Worm (Caenorhabditis elegans) whole organism, late embryonic: ENCODE results near the gene tra-2.
A peak's percentile ranks its signal among the peaks of the same experiment; 100 is the strongest.

ENCODE experiments used
- C08G9.2 ChIP-seq: sonication (generic microtip); optimal IDR thresholded peaks from 2 replicates; lab custom pipeline; 2016; ENCODE audit warnings: mild to moderate bottlenecking, missing genetic modification characterization, moderate library complexity, missing compliant biosample characterization
- C38D4.7 ChIP-seq: fragments of 200-800 bp; sonication (Bioruptor generic); optimal IDR thresholded peaks from 2 replicates; lab custom pipeline; 2018; ENCODE audit warnings: mild to moderate bottlenecking, missing genetic modification characterization, moderate library complexity, missing compliant biosample characterization
- F13H6.1 ChIP-seq: sonication (generic microtip); optimal IDR thresholded peaks from 2 replicates; lab custom pipeline; 2016; ENCODE audit warnings: missing genetic modification characterization, missing compliant biosample characterization
- K09A11.1 ChIP-seq: sonication (generic microtip); optimal IDR thresholded peaks from 2 replicates; lab custom pipeline; 2017; ENCODE audit warnings: antibody characterized with exemption, mild to moderate bottlenecking, missing genetic modification characterization, missing compliant biosample characterization; ENCODE audit not compliant: insufficient read depth
- T23F11.4 ChIP-seq: fragments of 200-800 bp; sonication (Bioruptor generic); optimal IDR thresholded peaks from 2 replicates; lab custom pipeline; 2018; ENCODE audit warnings: mild to moderate bottlenecking, missing genetic modification characterization, missing compliant biosample characterization
- Y22D7AL.16 ChIP-seq: sonication (generic microtip); optimal IDR thresholded peaks from 2 replicates; lab custom pipeline; 2016; ENCODE audit warnings: missing genetic modification characterization, missing compliant biosample characterization
- ahr-1 ChIP-seq: sonication (generic microtip); optimal IDR thresholded peaks from 2 replicates; lab custom pipeline; 2016; ENCODE audit warnings: missing genetic modification characterization, missing compliant biosample characterization
- ama-1 ChIP-seq: fragments of 150-350 bp; optimal IDR thresholded peaks from 2 replicates; lab custom pipeline; 2014
- ceh-14 ChIP-seq: sonication (generic microtip); optimal IDR thresholded peaks from 2 replicates; lab custom pipeline; 2016; ENCODE audit warnings: missing genotype, missing genetic modification characterization, missing compliant biosample characterization
- ceh-19 ChIP-seq: fragments of 200-800 bp; sonication (Bioruptor generic); optimal IDR thresholded peaks from 2 replicates; lab custom pipeline; 2018; ENCODE audit warnings: mild to moderate bottlenecking, missing genetic modification characterization, missing compliant biosample characterization
- ceh-24 ChIP-seq: sonication (generic microtip); optimal IDR thresholded peaks from 2 replicates; lab custom pipeline; 2016; ENCODE audit warnings: mild to moderate bottlenecking, missing genetic modification characterization, missing compliant biosample characterization
- ceh-30 ChIP-seq: fragments of 150-350 bp; optimal IDR thresholded peaks from 2 replicates; lab custom pipeline; 2014; ENCODE audit warnings: missing biosample characterization, missing genetic modification characterization
- ceh-31 ChIP-seq: sonication (generic microtip); optimal IDR thresholded peaks from 2 replicates; lab custom pipeline; 2016; ENCODE audit warnings: missing genetic modification characterization, missing compliant biosample characterization
- ceh-34 ChIP-seq: sonication (generic microtip); optimal IDR thresholded peaks from 2 replicates; lab custom pipeline; 2016; ENCODE audit warnings: mild to moderate bottlenecking, missing genetic modification characterization, missing compliant biosample characterization
- ceh-48 ChIP-seq: sonication (generic microtip); optimal IDR thresholded peaks from 2 replicates; lab custom pipeline; 2016; ENCODE audit warnings: missing genetic modification characterization, inconsistent platforms, missing compliant biosample characterization
- ceh-9 ChIP-seq: sonication (generic microtip); optimal IDR thresholded peaks from 2 replicates; lab custom pipeline; 2016; ENCODE audit warnings: mild to moderate bottlenecking, missing genetic modification characterization, inconsistent platforms, missing compliant biosample characterization
- che-1 ChIP-seq: sonication (generic microtip); optimal IDR thresholded peaks from 2 replicates; lab custom pipeline; 2016; ENCODE audit warnings: mild to moderate bottlenecking, missing genetic modification characterization, missing compliant biosample characterization
- dve-1 ChIP-seq: sonication (generic microtip); optimal IDR thresholded peaks from 2 replicates; lab custom pipeline; 2017; ENCODE audit warnings: antibody characterized with exemption, mild to moderate bottlenecking, missing genetic modification characterization, missing compliant biosample characterization
- elt-4 ChIP-seq: sonication (generic microtip); optimal IDR thresholded peaks from 2 replicates; lab custom pipeline; 2016; ENCODE audit warnings: missing genetic modification characterization, missing compliant biosample characterization
- ets-4 ChIP-seq: sonication (generic microtip); optimal IDR thresholded peaks from 2 replicates; lab custom pipeline; 2016; ENCODE audit warnings: missing genetic modification characterization, missing compliant biosample characterization
- fax-1 ChIP-seq: sonication (generic microtip); optimal IDR thresholded peaks from 2 replicates; lab custom pipeline; 2016; ENCODE audit warnings: missing genotype, missing genetic modification characterization, missing compliant biosample characterization
- fkh-10 ChIP-seq: fragments of 150-350 bp; optimal IDR thresholded peaks from 2 replicates; lab custom pipeline; 2014; ENCODE audit warnings: missing biosample characterization, missing genetic modification reagents, missing genetic modification characterization
- fkh-6 ChIP-seq: sonication (generic microtip); optimal IDR thresholded peaks from 2 replicates; lab custom pipeline; 2016; ENCODE audit warnings: missing genetic modification characterization, missing compliant biosample characterization
- gmeb-2 ChIP-seq: sonication (generic microtip); optimal IDR thresholded peaks from 2 replicates; lab custom pipeline; 2016; ENCODE audit warnings: missing genetic modification characterization, inconsistent platforms, missing compliant biosample characterization
- hlh-13 ChIP-seq: fragments of 200-800 bp; sonication (Bioruptor generic); optimal IDR thresholded peaks from 2 replicates; lab custom pipeline; 2018; ENCODE audit warnings: mild to moderate bottlenecking, missing genetic modification characterization, missing compliant biosample characterization
- hlh-6 ChIP-seq: sonication (generic microtip); optimal IDR thresholded peaks from 2 replicates; lab custom pipeline; 2016; ENCODE audit warnings: missing genotype, missing genetic modification characterization, missing compliant biosample characterization
- lim-6 ChIP-seq: sonication (generic microtip); optimal IDR thresholded peaks from 2 replicates; lab custom pipeline; 2016; ENCODE audit warnings: missing genetic modification characterization, missing compliant biosample characterization
- lin-11 ChIP-seq: fragments of 200-800 bp; sonication (Bioruptor generic); optimal IDR thresholded peaks from 2 replicates; lab custom pipeline; 2018; ENCODE audit warnings: mild to moderate bottlenecking, missing genetic modification characterization, missing compliant biosample characterization
- madf-2 ChIP-seq: sonication (generic microtip); optimal IDR thresholded peaks from 2 replicates; lab custom pipeline; 2017; ENCODE audit warnings: missing genetic modification characterization, missing compliant biosample characterization
- mec-3 ChIP-seq: sonication (generic microtip); optimal IDR thresholded peaks from 2 replicates; lab custom pipeline; 2016; ENCODE audit warnings: borderline replicate concordance, missing genetic modification characterization, missing compliant biosample characterization
- nfya-1 ChIP-seq: sonication (generic microtip); optimal IDR thresholded peaks from 2 replicates; lab custom pipeline; 2017; ENCODE audit warnings: missing genetic modification characterization, mild to moderate bottlenecking, missing compliant biosample characterization, antibody characterized with exemption, moderate library complexity
- nhr-11 ChIP-seq: fragments of 150-350 bp; optimal IDR thresholded peaks from 2 replicates; lab custom pipeline; 2014; ENCODE audit warnings: missing biosample characterization, missing genetic modification characterization
- npax-4 ChIP-seq: sonication (generic microtip); optimal IDR thresholded peaks from 2 replicates; lab custom pipeline; 2016; ENCODE audit warnings: missing genetic modification characterization, missing compliant biosample characterization
- pag-3 ChIP-seq: sonication (generic microtip); optimal IDR thresholded peaks from 2 replicates; lab custom pipeline; 2016; ENCODE audit warnings: missing compliant biosample characterization, missing genetic modification characterization, borderline replicate concordance
- pat-9 ChIP-seq: fragments of 200-800 bp; sonication (Bioruptor generic); optimal IDR thresholded peaks from 2 replicates; lab custom pipeline; 2018; ENCODE audit warnings: mild to moderate bottlenecking, missing genetic modification characterization, moderate library complexity, missing compliant biosample characterization
- pax-1 ChIP-seq: fragments of 150-350 bp; optimal IDR thresholded peaks from 2 replicates; lab custom pipeline; 2014; ENCODE audit warnings: missing biosample characterization, missing genetic modification characterization
- pros-1 ChIP-seq: fragments of 150-350 bp; optimal IDR thresholded peaks from 2 replicates; lab custom pipeline; 2014; ENCODE audit warnings: missing biosample characterization, missing genetic modification reagents, missing genetic modification characterization
- ref-2 ChIP-seq: sonication (generic microtip); optimal IDR thresholded peaks from 2 replicates; lab custom pipeline; 2016; ENCODE audit warnings: missing genetic modification characterization, missing compliant biosample characterization
- rnt-1 ChIP-seq: sonication (generic microtip); optimal IDR thresholded peaks from 2 replicates; lab custom pipeline; 2016; ENCODE audit warnings: missing genetic modification characterization, missing compliant biosample characterization
- sdc-2 ChIP-seq: sonication (generic microtip); optimal IDR thresholded peaks from 2 replicates; lab custom pipeline; 2016; ENCODE audit warnings: missing genotype, missing genetic modification characterization, missing compliant biosample characterization
- sox-2 ChIP-seq: fragments of 200-800 bp; sonication (Bioruptor generic); IDR thresholded peaks from 2 replicates; pipeline ENCODE4 v1.3.6; 2022; ENCODE audit warnings: missing genetic modification reagents, missing genetic modification characterization, missing compliant biosample characterization
- sox-4 ChIP-seq: sonication (generic microtip); optimal IDR thresholded peaks from 2 replicates; lab custom pipeline; 2017; ENCODE audit warnings: mild to moderate bottlenecking, missing genetic modification characterization, inconsistent platforms, missing compliant biosample characterization
- syd-9 ChIP-seq: sonication (generic microtip); optimal IDR thresholded peaks from 2 replicates; lab custom pipeline; 2016; ENCODE audit warnings: mild to moderate bottlenecking, missing genetic modification characterization, moderate library complexity, missing compliant biosample characterization
- tbx-7 ChIP-seq: sonication (generic microtip); optimal IDR thresholded peaks from 2 replicates; lab custom pipeline; 2016; ENCODE audit warnings: missing genotype, missing genetic modification characterization, missing compliant biosample characterization
- ttx-3 ChIP-seq: sonication (generic microtip); optimal IDR thresholded peaks from 2 replicates; lab custom pipeline; 2016; ENCODE audit warnings: missing genetic modification reagents, missing genetic modification characterization, missing compliant biosample characterization
- unc-3 ChIP-seq, 2 experiments: fragments of 200-800 bp in 1 of 2; sonication (Bioruptor generic) in 1 of 2; sonication (generic microtip) in 1 of 2; conservative IDR thresholded peaks in 1 of 2; optimal IDR thresholded peaks in 1 of 2; 2 replicates each; pipeline versions ENCODE4 v1.3.6 to Lab custom; 2016 to 2022; ENCODE audit warnings: missing compliant biosample characterization in 2 of 2, missing genetic modification characterization in 2 of 2, missing genetic modification reagents in 1 of 2
- unc-42 ChIP-seq: sonication (generic microtip); optimal IDR thresholded peaks from 2 replicates; lab custom pipeline; 2016; ENCODE audit warnings: missing genotype, missing genetic modification characterization, missing compliant biosample characterization
- unc-55 ChIP-seq: sonication (generic microtip); optimal IDR thresholded peaks from 2 replicates; lab custom pipeline; 2017; ENCODE audit warnings: missing biosample characterization, missing genetic modification reagents, missing genetic modification characterization
- unc-86 ChIP-seq: sonication (generic microtip); optimal IDR thresholded peaks from 2 replicates; lab custom pipeline; 2016; ENCODE audit warnings: missing genetic modification characterization, missing compliant biosample characterization
- zip-5 ChIP-seq: sonication (generic microtip); optimal IDR thresholded peaks from 2 replicates; lab custom pipeline; 2016; ENCODE audit warnings: missing genetic modification characterization, missing compliant biosample characterization
- ztf-16 ChIP-seq: sonication (generic microtip); optimal IDR thresholded peaks from 2 replicates; lab custom pipeline; 2017; ENCODE audit warnings: missing genetic modification characterization, missing compliant biosample characterization

The tra-2 gene

ce11 chrII:6951250-6951806, 14.1 kb downstream of the tra-2 start, which contains the start of the genes malt-1 and ceh-38 (continued):
- TF ChIP-seq ahr-1 (tag; lab: Kevin White, UChicago) (no peak), unc-55 (peak; percentile 82), gmeb-2 (tag; lab: Kevin White, UChicago) (no peak), nfya-1 (tag; lab: Kevin White, UChicago) (peak; percentile 93), mec-3 (tag; lab: Kevin White, UChicago) (no peak), madf-2 (peak; percentile 20), unc-42 (tag; lab: Kevin White, UChicago) (peak; percentile 86), Y22D7AL.16 (tag; lab: Kevin White, UChicago) (no peak), ceh-19 (peak; percentile 56), F13H6.1 (tag; lab: Kevin White, UChicago) (no peak), ceh-30 (no peak), lim-6 (tag; lab: Kevin White, UChicago) (no peak), sox-4 (no peak), hlh-13 (GFP tag; lab: Kevin White, UChicago) (no peak), fkh-10 (peak; percentile 3), ceh-48 (tag; lab: Kevin White, UChicago) (peak; percentile 100), lin-11 (tag; lab: Kevin White, UChicago) (no peak), ttx-3 (tag; lab: Kevin White, UChicago) (no peak), zip-5 (tag; lab: Kevin White, UChicago) (no peak), ceh-14 (tag; lab: Kevin White, UChicago) (peak; percentile 36), pat-9 (no peak), rnt-1 (tag; lab: Kevin White, UChicago) (peak; percentile 51), dve-1 (tag; lab: Kevin White, UChicago) (peak; percentile 68), ceh-24 (tag; lab: Kevin White, UChicago) (no peak), npax-4 (tag; lab: Kevin White, UChicago) (no peak), T23F11.4 (GFP tag; lab: Kevin White, UChicago) (no peak), pax-1 (peak; percentile 69), K09A11.1 (tag; lab: Kevin White, UChicago) (no peak), ets-4 (tag; lab: Kevin White, UChicago) (peak; percentile 19), ceh-31 (tag; lab: Kevin White, UChicago) (peak; percentile 91), elt-4 (tag; lab: Kevin White, UChicago) (no peak), ama-1 (lab: Kevin White, UChicago) (no peak), ref-2 (tag; lab: Kevin White, UChicago) (peak; percentile 77), unc-3 (GFP tag; conservative IDR thresholded peaks at IDR 0.05; lab: Robert Waterston, UW) (no peak), unc-3 (tag; optimal IDR thresholded peaks at IDR 0.05; lab: Kevin White, UChicago) (no peak), che-1 (no peak), hlh-6 (tag; lab: Kevin White, UChicago) (no peak), tbx-7 (tag; lab: Kevin White, UChicago) (no peak), sdc-2 (tag; lab: Kevin White, UChicago) (no peak), pag-3 (tag; lab: Kevin White, UChicago) (no peak), ceh-9 (no peak), sox-2 (GFP tag; lab: Robert Waterston, UW) (no peak), C38D4.7 (no peak), fkh-6 (tag; lab: Kevin White, UChicago) (no peak), ceh-34 (peak; percentile 57), pros-1 (peak; percentile 72), syd-9 (tag; lab: Kevin White, UChicago) (no peak), ztf-16 (tag; lab: Kevin White, UChicago) (no peak), unc-86 (tag; lab: Kevin White, UChicago) (peak; percentile 47), fax-1 (tag; lab: Kevin White, UChicago) (no peak), C08G9.2 (tag; lab: Kevin White, UChicago) (no peak), nhr-11 (no peak)
